Worm (Caenorhabditis elegans) whole organism, L4 larva: ENCODE measurements around the gene knl-1.
A peak's percentile ranks its signal among the peaks of the same experiment; 100 is the strongest.

Experiments
- D1046.2 ChIP-seq: fragments of 200-800 bp; sonication (Bioruptor generic); IDR thresholded peaks from 2 replicates; pipeline ENCODE4 v1.3.6; 2022; ENCODE audit warnings: missing genetic modification characterization, missing compliant biosample characterization
- F10B5.3 ChIP-seq: sonication (generic microtip); optimal IDR thresholded peaks from 2 replicates; lab custom pipeline; 2016; ENCODE audit warnings: mild to moderate bottlenecking, missing genetic modification characterization, missing compliant biosample characterization
- F26F4.8 ChIP-seq: fragments of 200-800 bp; sonication (Bioruptor generic); conservative IDR thresholded peaks from 2 replicates; pipeline ENCODE4 v1.3.6; 2022; ENCODE audit warnings: missing genetic modification characterization, missing compliant biosample characterization
- F37D6.2 ChIP-seq: sonication (generic microtip); optimal IDR thresholded peaks from 2 replicates; lab custom pipeline; 2016; ENCODE audit warnings: mild to moderate bottlenecking, missing genetic modification characterization, missing compliant biosample characterization
- F44E2.7 ChIP-seq: fragments of 200-800 bp; sonication (Bioruptor generic); IDR thresholded peaks from 2 replicates; pipeline ENCODE4 v2.1.2; 2022; ENCODE audit warnings: missing genetic modification characterization, missing compliant biosample characterization
- T26A8.4 ChIP-seq: fragments of 200-800 bp; sonication (Bioruptor generic); IDR thresholded peaks from 2 replicates; pipeline ENCODE4 v1.3.6; 2022; ENCODE audit warnings: missing genetic modification characterization, missing compliant biosample characterization
- Y75B8A.6 ChIP-seq: fragments of 200-800 bp; sonication (Bioruptor generic); IDR thresholded peaks from 2 replicates; pipeline ENCODE4 v1.3.6; 2022; ENCODE audit warnings: missing genetic modification reagents, missing genetic modification characterization, missing compliant biosample characterization
- ZK337.2 ChIP-seq: fragments of 200-800 bp; sonication (Bioruptor generic); IDR thresholded peaks from 2 replicates; pipeline ENCODE4 v1.3.6; 2022; ENCODE audit warnings: missing genetic modification reagents, missing genetic modification characterization, missing compliant biosample characterization
- ZK546.5 ChIP-seq, 2 experiments: sonication (generic microtip); optimal IDR thresholded peaks; 2 replicates each; lab custom pipeline; 2017; ENCODE audit warnings: missing biosample characterization in 2 of 2, missing genetic modification characterization in 2 of 2
- aha-1 ChIP-seq: fragments of 150-350 bp; peaks from one replicate; lab custom pipeline; 2014; ENCODE audit warnings: missing biosample characterization, missing genetic modification characterization
- attf-4 ChIP-seq: sonication (generic microtip); optimal IDR thresholded peaks from 3 replicates; lab custom pipeline; 2017; ENCODE audit warnings: missing biosample characterization, missing genetic modification characterization
- ceh-62 ChIP-seq: sonication (generic microtip); optimal IDR thresholded peaks from 2 replicates; lab custom pipeline; 2017; ENCODE audit warnings: missing biosample characterization, missing genetic modification characterization
- ces-1 ChIP-seq: fragments of 150-350 bp; sonication (generic microtip); optimal IDR thresholded peaks from 4 replicates; lab custom pipeline; 2014; ENCODE audit warnings: missing biosample characterization, missing genetic modification reagents, missing genetic modification characterization
- cey-2 ChIP-seq: sonication (generic microtip); optimal IDR thresholded peaks from 3 replicates; lab custom pipeline; 2017; ENCODE audit warnings: missing genetic modification characterization, mild to moderate bottlenecking, missing compliant biosample characterization, antibody characterized with exemption, borderline replicate concordance; ENCODE audit not compliant: insufficient read depth
- ctbp-1 ChIP-seq: fragments of 200-800 bp; sonication (Bioruptor generic); IDR thresholded peaks from 2 replicates; pipeline ENCODE4 v1.3.6; 2022; ENCODE audit warnings: missing genetic modification reagents, missing genetic modification characterization, missing compliant biosample characterization
- daf-12 ChIP-seq: fragments of 150-350 bp; optimal IDR thresholded peaks from 2 replicates; lab custom pipeline; 2014; ENCODE audit warnings: missing biosample characterization, missing genetic modification reagents, missing genetic modification characterization
- daf-16 ChIP-seq, 3 experiments: sonication (generic microtip); optimal IDR thresholded peaks; 2 replicates each; lab custom pipeline; 2016 to 2017; ENCODE audit warnings: missing genetic modification characterization in 3 of 3, missing genetic modification reagents in 3 of 3, mild to moderate bottlenecking in 2 of 3, missing compliant biosample characterization in 2 of 3, missing biosample characterization in 1 of 3, moderate library complexity in 1 of 3
- daf-19 ChIP-seq: fragments of 200-800 bp; sonication (Bioruptor generic); conservative IDR thresholded peaks from 2 replicates; pipeline ENCODE4 v1.3.6; 2022; ENCODE audit warnings: missing genetic modification characterization, missing compliant biosample characterization
- dmd-6 ChIP-seq: fragments of 200-800 bp; sonication (Bioruptor generic); IDR thresholded peaks from 2 replicates; pipeline ENCODE4 v1.3.6; 2022; ENCODE audit warnings: missing genetic modification reagents, missing genetic modification characterization, missing compliant biosample characterization
- dmd-8 ChIP-seq: fragments of 200-800 bp; sonication (Bioruptor generic); IDR thresholded peaks from 2 replicates; pipeline ENCODE4 v1.3.6; 2022; ENCODE audit warnings: missing genetic modification characterization, missing compliant biosample characterization
- hlh-11 ChIP-seq: fragments of 200-800 bp; sonication (Bioruptor generic); optimal IDR thresholded peaks from 2 replicates; lab custom pipeline; 2018; ENCODE audit warnings: mild to moderate bottlenecking, missing genetic modification characterization, missing compliant biosample characterization
- jun-1 ChIP-seq: fragments of 150-350 bp; optimal IDR thresholded peaks from 2 replicates; lab custom pipeline; 2014; ENCODE audit warnings: missing biosample characterization, missing genetic modification reagents, missing genetic modification characterization
- lin-1 ChIP-seq: fragments of 200-800 bp; sonication (Bioruptor generic); IDR thresholded peaks from 2 replicates; pipeline ENCODE4 v1.3.6; 2022; ENCODE audit warnings: missing genetic modification reagents, missing genetic modification characterization, missing compliant biosample characterization
- lin-15B ChIP-seq: fragments of 150-350 bp; sonication (generic microtip); optimal IDR thresholded peaks from 3 replicates; lab custom pipeline; 2014; ENCODE audit warnings: missing biosample characterization, missing genetic modification characterization
- lin-29 ChIP-seq: fragments of 200-800 bp; sonication (Bioruptor generic); IDR thresholded peaks from 2 replicates; pipeline ENCODE4 v1.3.6; 2022; ENCODE audit warnings: missing genetic modification reagents, missing genetic modification characterization, missing compliant biosample characterization
- lsy-2 ChIP-seq, 2 experiments: fragments of 150-350 bp in 1 of 2; sonication (generic microtip) in 1 of 2; optimal IDR thresholded peaks; 2 replicates each; lab custom pipeline; 2014 to 2017; ENCODE audit warnings: missing biosample characterization in 2 of 2, missing genetic modification characterization in 2 of 2
- mdl-1 ChIP-seq, 2 experiments: fragments of 150-350 bp in 1 of 2; sonication (generic microtip) in 1 of 2; optimal IDR thresholded peaks; 2 replicates each; lab custom pipeline; 2014 to 2017; ENCODE audit warnings: missing biosample characterization in 2 of 2, missing genetic modification characterization in 2 of 2
- mdt-29 ChIP-seq: fragments of 200-800 bp; sonication (Bioruptor generic); IDR thresholded peaks from 2 replicates; pipeline ENCODE4 v1.3.6; 2022; ENCODE audit warnings: missing genetic modification reagents, missing genetic modification characterization, missing compliant biosample characterization
- mep-1 ChIP-seq: fragments of 150-350 bp; sonication (generic microtip); optimal IDR thresholded peaks from 3 replicates; lab custom pipeline; 2014; ENCODE audit warnings: missing biosample characterization, missing genetic modification characterization
- mes-2 ChIP-seq: sonication (generic microtip); optimal IDR thresholded peaks from 2 replicates; lab custom pipeline; 2016; ENCODE audit warnings: missing genotype, mild to moderate bottlenecking, missing genetic modification characterization, missing compliant biosample characterization; ENCODE audit not compliant: poor library complexity, severe bottlenecking
- nhr-102 ChIP-seq: sonication (generic microtip); optimal IDR thresholded peaks from 2 replicates; lab custom pipeline; 2016; ENCODE audit warnings: mild to moderate bottlenecking, missing genetic modification characterization, moderate library complexity, missing compliant biosample characterization
- nhr-111 ChIP-seq: fragments of 200-800 bp; sonication (Bioruptor generic); optimal IDR thresholded peaks from 2 replicates; lab custom pipeline; 2018; ENCODE audit warnings: mild to moderate bottlenecking, missing genetic modification characterization, missing compliant biosample characterization
- nhr-237 ChIP-seq: sonication (generic microtip); optimal IDR thresholded peaks from 2 replicates; lab custom pipeline; 2017; ENCODE audit warnings: missing biosample characterization, missing genetic modification characterization
- nhr-41 ChIP-seq: fragments of 200-800 bp; sonication (Bioruptor generic); IDR thresholded peaks from 2 replicates; pipeline ENCODE4 v1.3.6; 2022; ENCODE audit warnings: missing genetic modification reagents, missing genetic modification characterization, missing compliant biosample characterization
- nhr-42 ChIP-seq: fragments of 200-800 bp; sonication (Bioruptor generic); IDR thresholded peaks from 2 replicates; pipeline ENCODE4 v1.3.6; 2022; ENCODE audit warnings: missing genetic modification characterization, missing compliant biosample characterization
- nhr-48 ChIP-seq: sonication (generic microtip); optimal IDR thresholded peaks from 2 replicates; lab custom pipeline; 2016; ENCODE audit warnings: mild to moderate bottlenecking, missing genetic modification characterization, missing compliant biosample characterization
- nhr-6 ChIP-seq: fragments of 150-350 bp; optimal IDR thresholded peaks from 2 replicates; lab custom pipeline; 2014; ENCODE audit warnings: missing biosample characterization, missing genetic modification characterization
- nhr-76 ChIP-seq: fragments of 150-350 bp; optimal IDR thresholded peaks from 2 replicates; lab custom pipeline; 2014; ENCODE audit warnings: missing biosample characterization, missing genetic modification characterization
- pha-4 ChIP-seq, 2 experiments: fragments of 150-350 bp in 1 of 2; fragments of 200-800 bp in 1 of 2; sonication (Bioruptor generic) in 1 of 2; IDR thresholded peaks in 1 of 2; optimal IDR thresholded peaks in 1 of 2; 2 replicates each; pipeline versions ENCODE4 v1.3.6 to Lab custom; 2014 to 2022; ENCODE audit warnings: missing genetic modification characterization in 2 of 2, missing genetic modification reagents in 2 of 2, missing biosample characterization in 1 of 2, missing compliant biosample characterization in 1 of 2
- rbr-2 ChIP-seq: sonication (generic microtip); optimal IDR thresholded peaks from 2 replicates; lab custom pipeline; 2016; ENCODE audit warnings: missing genotype, missing genetic modification characterization, missing compliant biosample characterization
- saeg-2 ChIP-seq: fragments of 200-800 bp; sonication (Bioruptor generic); IDR thresholded peaks from 2 replicates; pipeline ENCODE4 v1.3.6; 2022; ENCODE audit warnings: missing genetic modification reagents, missing genetic modification characterization, missing compliant biosample characterization
- spr-3 ChIP-seq: fragments of 200-800 bp; sonication (Bioruptor generic); optimal IDR thresholded peaks from 2 replicates; lab custom pipeline; 2018; ENCODE audit warnings: mild to moderate bottlenecking, missing genetic modification characterization, missing compliant biosample characterization
- tag-97 ChIP-seq: fragments of 200-800 bp; sonication (Bioruptor generic); IDR thresholded peaks from 2 replicates; pipeline ENCODE4 v1.3.6; 2022; ENCODE audit warnings: missing genetic modification characterization, missing compliant biosample characterization
- unc-130 ChIP-seq: sonication (generic microtip); optimal IDR thresholded peaks from 2 replicates; lab custom pipeline; 2016; ENCODE audit warnings: missing genetic modification reagents, missing genetic modification characterization, missing compliant biosample characterization
- unc-39 ChIP-seq: sonication (generic microtip); optimal IDR thresholded peaks from 2 replicates; lab custom pipeline; 2017; ENCODE audit warnings: missing biosample characterization, missing genetic modification characterization
- vab-7 ChIP-seq: fragments of 200-800 bp; sonication (Bioruptor generic); IDR thresholded peaks from 2 replicates; pipeline ENCODE4 v1.3.6; 2022; ENCODE audit warnings: missing genetic modification reagents, missing genetic modification characterization, missing compliant biosample characterization
- zag-1 ChIP-seq: fragments of 150-350 bp; optimal IDR thresholded peaks from 2 replicates; lab custom pipeline; 2014; ENCODE audit warnings: missing biosample characterization, missing genetic modification characterization
- zfp-2 ChIP-seq: sonication (generic microtip); optimal IDR thresholded peaks from 2 replicates; lab custom pipeline; 2016; ENCODE audit warnings: mild to moderate bottlenecking, missing genetic modification characterization, missing compliant biosample characterization
- zfp-3 ChIP-seq: fragments of 200-800 bp; sonication (Bioruptor generic); conservative IDR thresholded peaks from 2 replicates; pipeline ENCODE4 v1.3.6; 2022; ENCODE audit warnings: missing genetic modification reagents, missing genetic modification characterization, missing compliant biosample characterization
- zip-11 ChIP-seq: fragments of 200-800 bp; sonication (Bioruptor generic); IDR thresholded peaks from 2 replicates; pipeline ENCODE4 v1.3.6; 2022; ENCODE audit warnings: missing genetic modification characterization, missing compliant biosample characterization
- zip-2 ChIP-seq: fragments of 150-350 bp; optimal IDR thresholded peaks from 2 replicates; lab custom pipeline; 2014; ENCODE audit warnings: missing biosample characterization, missing genetic modification characterization
- ztf-11 ChIP-seq: fragments of 150-350 bp; optimal IDR thresholded peaks from 2 replicates; lab custom pipeline; 2014; ENCODE audit warnings: missing biosample characterization, missing genetic modification characterization

Gene knl-1

ce11 chrIII:8201760-8202159, 48.7 kb upstream of the knl-1 start (continued):
- TF ChIP-seq unc-39 = no peak
- TF ChIP-seq mes-2 (tag; lab: Kevin White, UChicago) = no peak
- no peak for TF ChIP-seq nhr-111 (GFP tag; lab: Kevin White, UChicago)
- no peak for TF ChIP-seq mdl-1 (tag; optimal IDR thresholded peaks at IDR 0.05; lab: Kevin White, UChicago)
- TF ChIP-seq lin-1 (GFP tag; lab: Robert Waterston, UW) = no peak
- no peak for TF ChIP-seq nhr-237 (tag; lab: Kevin White, UChicago)
- no peak for TF ChIP-seq unc-130 (GFP tag; lab: Kevin White, UChicago)
- no peak for TF ChIP-seq lin-15B (tag; lab: Kevin White, UChicago)
- TF ChIP-seq zip-2 (tag; lab: Kevin White, UChicago) = no peak
- TF ChIP-seq ces-1 (GFP tag; lab: Kevin White, UChicago) = no peak
- no peak for TF ChIP-seq saeg-2 (GFP tag; lab: Robert Waterston, UW)
- TF ChIP-seq nhr-41 (GFP tag; lab: Robert Waterston, UW) = no peak
- peak; percentile 63 for TF ChIP-seq rbr-2 (tag; lab: Kevin White, UChicago)
- TF ChIP-seq zip-11 (GFP tag; lab: Robert Waterston, UW) = no peak
- TF ChIP-seq ztf-11 = no peak
- TF ChIP-seq vab-7 = 0 out of 2 replicates have a peak, but pooled peaks have one; percentile 35
- no peak for TF ChIP-seq ceh-62 (tag; lab: Kevin White, UChicago)
- no peak for TF ChIP-seq zfp-3 (GFP tag; lab: Robert Waterston, UW)
- peak in 1 of 2 experiments; percentile 46 for TF ChIP-seq lsy-2 (tag; optimal IDR thresholded peaks at IDR 0.05; lab: Kevin White, UChicago)
- no peak for TF ChIP-seq F44E2.7 (GFP tag; lab: Robert Waterston, UW)
- TF ChIP-seq aha-1 = no peak
- no peak for TF ChIP-seq nhr-76
- no peak for TF ChIP-seq F37D6.2 (tag; lab: Kevin White, UChicago)
- TF ChIP-seq ctbp-1 (GFP tag; lab: Robert Waterston, UW) = peak; percentile 28; the same call in 1 of the 2 replicates
- TF ChIP-seq lin-29 (GFP tag; lab: Robert Waterston, UW) = no peak
- TF ChIP-seq nhr-6 (tag; lab: Kevin White, UChicago) = no peak
- no peak for TF ChIP-seq cey-2 (tag; lab: Kevin White, UChicago)
- no peak for TF ChIP-seq mep-1
- no peak for TF ChIP-seq nhr-42 (GFP tag; lab: Robert Waterston, UW)
- TF ChIP-seq zfp-2 (tag; lab: Kevin White, UChicago) = no peak
- TF ChIP-seq dmd-8 (GFP tag; lab: Robert Waterston, UW) = no peak
- TF ChIP-seq D1046.2 (GFP tag; lab: Robert Waterston, UW) = no peak
- TF ChIP-seq nhr-48 (tag; lab: Kevin White, UChicago) = no peak
- TF ChIP-seq jun-1 (tag; lab: Kevin White, UChicago) = no peak
- TF ChIP-seq mdt-29 (GFP tag; lab: Robert Waterston, UW) = no peak
- TF ChIP-seq ZK337.2 (GFP tag; lab: Robert Waterston, UW) = no peak
- no peak for TF ChIP-seq zag-1 (tag; lab: Kevin White, UChicago)
- TF ChIP-seq hlh-11 (tag; lab: Kevin White, UChicago) = no peak
- no peak for TF ChIP-seq Y75B8A.6 (GFP tag; lab: Robert Waterston, UW)
- TF ChIP-seq daf-12 (tag; lab: Kevin White, UChicago) = no peak
- no peak for TF ChIP-seq daf-19 (GFP tag; lab: Robert Waterston, UW)
- TF ChIP-seq attf-4 = no peak
- 0 out of 2 replicates have a peak, but pooled peaks have one; percentile 8 for TF ChIP-seq dmd-6
- no peak for TF ChIP-seq spr-3
- no peak for TF ChIP-seq F26F4.8 (GFP tag; lab: Robert Waterston, UW)
- no peak for TF ChIP-seq nhr-102 (tag; lab: Kevin White, UChicago)
- no peak for TF ChIP-seq ZK546.5 (tag; optimal IDR thresholded peaks at IDR 0.05; lab: Kevin White, UChicago)
- no peak for TF ChIP-seq F10B5.3 (tag; lab: Kevin White, UChicago)
- TF ChIP-seq daf-16 (GFP tag; optimal IDR thresholded peaks at IDR 0.05; lab: Kevin White, UChicago) = no peak
- TF ChIP-seq daf-16 (tag; optimal IDR thresholded peaks at IDR 0.05; lab: Kevin White, UChicago) = no peak
- TF ChIP-seq T26A8.4 (GFP tag; lab: Robert Waterston, UW) = no peak
- no peak for TF ChIP-seq pha-4 (GFP tag; IDR thresholded peaks at IDR 0.05; lab: Robert Waterston, UW)
- TF ChIP-seq pha-4 (tag; optimal IDR thresholded peaks at IDR 0.05; lab: Kevin White, UChicago) = no peak
- TF ChIP-seq tag-97 = no peak
